Worm (Caenorhabditis elegans): ENCODE data around the gene vep-2.

DNA sequence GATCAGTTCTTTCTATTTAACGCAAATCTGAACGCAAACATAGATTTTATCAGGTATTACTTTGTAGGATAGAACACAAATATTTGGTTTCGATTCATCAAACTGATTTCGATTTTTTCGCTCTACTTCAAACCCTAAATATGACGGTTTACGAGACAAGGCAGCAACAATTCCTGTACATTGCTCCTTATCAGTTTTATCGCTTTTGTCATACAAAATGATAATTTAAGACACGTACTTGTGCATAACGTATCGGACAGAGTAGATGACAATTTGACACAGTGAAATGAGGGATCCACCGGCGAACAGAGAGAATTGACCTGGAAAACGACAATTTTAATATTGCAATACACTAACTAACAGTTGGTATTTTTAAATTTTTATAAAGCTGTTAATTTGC is 14.5 kb upstream of the vep-2 start:
- TF ChIP-seq unc-62 (GFP tag; optimal IDR thresholded peaks at IDR 0.05 in 1 of 2) (no peak), unc-62 (tag; optimal IDR thresholded peaks at IDR 0.05) (no peak), ztf-11 (tag; optimal IDR thresholded peaks at IDR 0.05) (no peak), snpc-1.2 (GFP tag; IDR thresholded peaks at IDR 0.05) (no peak), lsy-2 (tag; optimal IDR thresholded peaks at IDR 0.05) (no peak), nhr-10 (tag; optimal IDR thresholded peaks at IDR 0.05) (no peak), snpc-4 (tag; optimal IDR thresholded peaks at IDR 0.05) (no peak), dpl-1 (GFP tag; optimal IDR thresholded peaks at IDR 0.05) (no peak)
